Fruit fly (Drosophila melanogaster): ENCODE data around the gene CG3708.

Gene CG3708

DNA sequence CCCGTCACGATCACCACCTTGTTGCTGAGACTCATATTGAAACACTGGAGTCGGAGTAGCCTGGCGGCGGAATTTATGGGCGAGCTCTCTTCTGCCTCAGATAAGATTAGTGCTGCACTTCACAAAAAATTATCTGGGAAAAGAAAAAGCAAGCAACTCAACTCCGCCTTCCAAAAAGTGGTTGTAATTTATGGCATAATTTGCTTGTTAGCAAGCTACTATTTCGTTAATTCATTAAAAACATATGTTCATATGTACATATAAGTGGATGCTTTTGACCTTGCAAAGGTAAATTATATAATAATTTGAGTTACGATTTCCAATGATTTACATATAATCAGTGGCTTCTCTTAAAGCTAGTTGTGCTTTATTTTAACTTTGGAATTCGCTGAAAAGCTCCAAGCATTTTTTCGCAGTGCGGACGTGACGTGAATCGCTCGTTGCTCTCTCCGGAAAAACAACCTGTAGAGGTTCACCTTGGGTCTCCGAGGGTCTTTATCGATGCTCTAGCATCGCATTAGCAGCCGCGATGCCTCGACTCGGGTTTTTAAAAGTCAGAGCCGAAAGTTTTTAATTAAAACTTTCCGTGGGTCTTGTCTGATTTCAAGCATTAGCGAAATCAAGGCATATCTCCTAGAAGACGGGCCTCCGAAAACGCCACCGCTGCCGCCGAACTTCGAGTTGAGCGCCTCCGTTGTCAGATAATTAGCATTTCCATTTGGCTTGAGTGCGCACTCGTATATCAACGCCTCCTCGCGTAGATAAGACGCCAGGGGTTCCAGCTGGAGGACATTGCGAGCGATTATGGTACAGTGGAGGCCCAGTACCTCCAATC lies 17.8 kb upstream of the CG3708 start, which contains the start of gene CG3699 (continued):
- TF ChIP-seq CG12219 (GFP tag; optimal IDR thresholded peaks at IDR 0.05) (peak; percentile 8), Chrac-16 (GFP tag; optimal IDR thresholded peaks at IDR 0.05) (no peak), h (optimal IDR thresholded peaks at IDR 0.05) (no peak), Xbp1 (GFP tag; optimal IDR thresholded peaks at IDR 0.05) (peak; percentile 39), nom (GFP tag; optimal IDR thresholded peaks at IDR 0.05) (no peak), Trl (optimal IDR thresholded peaks at IDR 0.05) (peak in 1 of 2 experiments; percentile 0), Trl (GFP tag; optimal IDR thresholded peaks at IDR 0.05) (no peak), CG43689 (GFP tag; IDR thresholded peaks at IDR 0.05) (no peak), fd3F (GFP tag; optimal IDR thresholded peaks at IDR 0.05) (no peak), hbn (GFP tag; IDR thresholded peaks at IDR 0.05; ENCODE audit: partially characterized antibody) (no peak), mam (GFP tag; optimal IDR thresholded peaks at IDR 0.05) (peak; percentile 35), CG2202 (tag; optimal IDR thresholded peaks at IDR 0.05) (no peak), tgo (GFP tag; IDR thresholded peaks at IDR 0.05) (0 out of 3 replicates have a peak, but pooled peaks have one; percentile 21), CG4730 (GFP tag; IDR thresholded peaks at IDR 0.05) (no peak), sens (GFP tag) (peak; percentile 58), az2 (GFP tag; optimal IDR thresholded peaks at IDR 0.05) (peak; percentile 6), CG10462 (GFP tag; optimal IDR thresholded peaks at IDR 0.05) (no peak), lilli (GFP tag; optimal IDR thresholded peaks at IDR 0.05) (peak; percentile 66), CG9727 (GFP tag; optimal IDR thresholded peaks at IDR 0.05) (peak; percentile 37), CG13123 (GFP tag; optimal IDR thresholded peaks at IDR 0.05) (no peak), CG18619 (GFP tag; optimal IDR thresholded peaks at IDR 0.05) (peak; percentile 43), CG8924 (tag; optimal IDR thresholded peaks at IDR 0.05) (peak; percentile 51), Six4 (GFP tag; optimal IDR thresholded peaks at IDR 0.05) (no peak), NK7.1 (GFP tag; optimal IDR thresholded peaks at IDR 0.05) (no peak), dpn (GFP tag; optimal IDR thresholded peaks at IDR 0.05) (peak; percentile 30 to 33), CG7928 (GFP tag; optimal IDR thresholded peaks at IDR 0.05) (no peak), CG3065 (GFP tag; optimal IDR thresholded peaks at IDR 0.05) (no peak), CG42726 (GFP tag; IDR thresholded peaks at IDR 0.05; ENCODE audit: partially characterized antibody) (no peak), dmrt99B (tag; optimal IDR thresholded peaks at IDR 0.05) (peak; percentile 45), bowl (GFP tag; IDR thresholded peaks at IDR 0.05) (no peak), oc (tag; optimal IDR thresholded peaks at IDR 0.05) (no peak), CG7963 (GFP tag; IDR thresholded peaks at IDR 0.05; ENCODE audit: partially characterized antibody) (no peak), CG10979 (tag; optimal IDR thresholded peaks at IDR 0.05) (peak; percentile 2), CG12659 (GFP tag; optimal IDR thresholded peaks at IDR 0.05) (peak; percentile 53), CG1529 (GFP tag; optimal IDR thresholded peaks at IDR 0.05) (no peak), fru (optimal IDR thresholded peaks at IDR 0.05) (no peak), CG9609 (GFP tag; optimal IDR thresholded peaks at IDR 0.05) (no peak), ssp (GFP tag; IDR thresholded peaks at IDR 0.05) (no peak), CG6813 (GFP tag; optimal IDR thresholded peaks at IDR 0.05) (peak; percentile 20), cas (GFP tag; IDR thresholded peaks at IDR 0.05) (no peak), D (optimal IDR thresholded peaks at IDR 0.05) (no peak), D (GFP tag; optimal IDR thresholded peaks at IDR 0.05) (no peak), CG30020 (tag; optimal IDR thresholded peaks at IDR 0.05) (no peak), slou (GFP tag; optimal IDR thresholded peaks at IDR 0.05) (no peak), kay (GFP tag; optimal IDR thresholded peaks at IDR 0.05) (no peak), CG12391 (tag; optimal IDR thresholded peaks at IDR 0.05) (peak; percentile 27), CG9215 (GFP tag; IDR thresholded peaks at IDR 0.05) (peak; percentile 26; the same call in 1 of the 2 replicates), CG30403 (GFP tag; optimal IDR thresholded peaks at IDR 0.05) (peak; percentile 58), row (GFP tag; IDR thresholded peaks at IDR 0.05) (peak; percentile 78), CG8388 (GFP tag; optimal IDR thresholded peaks at IDR 0.05) (no peak), CG15073 (GFP tag; optimal IDR thresholded peaks at IDR 0.05) (no peak)
